In the genomic region with DNA sequence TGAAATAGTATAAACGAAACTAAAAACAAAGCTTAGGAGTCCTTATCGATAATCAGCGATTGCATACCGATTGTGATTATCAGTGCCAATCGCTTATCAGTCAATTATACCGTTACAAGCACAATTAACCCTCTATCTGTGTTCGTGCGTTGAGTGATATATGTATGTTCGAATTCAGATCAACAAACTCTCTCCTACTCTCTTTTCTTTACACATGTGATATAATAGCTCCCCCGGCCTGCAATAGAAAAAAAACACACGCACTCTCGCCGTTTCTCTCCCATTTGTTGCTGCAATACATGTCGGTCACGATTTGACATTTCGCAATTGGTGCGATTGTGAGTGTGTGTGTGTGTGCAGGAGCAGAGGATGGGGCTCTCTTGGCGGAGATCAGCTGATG, we compare ENCODE assay signal across 1 fruit fly cellular context.
TF ChIP-seq lines count a peak whose summit lies in the region.

No protein-coding gene starts in this region.

TF ChIP-seq in whole organism, embryonic, 481 proteins besides CTCF, POLR2A, EP300 and RAD21 (continued from another document):
- TF ChIP-seq Trl (optimal IDR thresholded peaks at IDR 0.05; lab: Kevin White, UChicago) (peak in 1 of 2 experiments; percentile 24), Trl (GFP tag; optimal IDR thresholded peaks at IDR 0.05; lab: Kevin White, UChicago) (no peak), schlank (tag; optimal IDR thresholded peaks at IDR 0.05; lab: Kevin White, UChicago) (no peak), ac (GFP tag; optimal IDR thresholded peaks at IDR 0.05; lab: Kevin White, UChicago) (no peak), grn (GFP tag; optimal IDR thresholded peaks at IDR 0.05; lab: Kevin White, UChicago) (peak; percentile 87), CG10959 (GFP tag; IDR thresholded peaks at IDR 0.05; lab: Robert Waterston, UW) (no peak), CG10462 (GFP tag; optimal IDR thresholded peaks at IDR 0.05; lab: Kevin White, UChicago) (no peak), Vsx1 (GFP tag; optimal IDR thresholded peaks at IDR 0.05; lab: Kevin White, UChicago) (no peak), zen2 (GFP tag; IDR thresholded peaks at IDR 0.05; lab: Robert Waterston, UW; ENCODE audit: partially characterized antibody) (no peak), Opbp (GFP tag; IDR thresholded peaks at IDR 0.05; lab: Robert Waterston, UW; ENCODE audit: partially characterized antibody) (no peak), gro (GFP tag; optimal IDR thresholded peaks at IDR 0.05; lab: Kevin White, UChicago) (no peak), ttk (GFP tag; IDR thresholded peaks at IDR 0.05; lab: Robert Waterston, UW) (no peak), CG4820 (GFP tag; optimal IDR thresholded peaks at IDR 0.05; lab: Kevin White, UChicago) (no peak), esg (GFP tag; conservative IDR thresholded peaks at IDR 0.05; lab: Robert Waterston, UW) (no peak), kah (GFP tag; optimal IDR thresholded peaks at IDR 0.05; lab: Kevin White, UChicago) (no peak), chm (GFP tag; IDR thresholded peaks at IDR 0.05; lab: Robert Waterston, UW) (no peak), CG30020 (tag; optimal IDR thresholded peaks at IDR 0.05; lab: Kevin White, UChicago) (no peak), Bteb2 (GFP tag; optimal IDR thresholded peaks at IDR 0.05; lab: Kevin White, UChicago) (no peak), mirr (GFP tag; optimal IDR thresholded peaks at IDR 0.05; lab: Kevin White, UChicago) (peak; percentile 10), nmo (GFP tag; optimal IDR thresholded peaks at IDR 0.05; lab: Kevin White, UChicago) (no peak), crp (GFP tag; optimal IDR thresholded peaks at IDR 0.05; lab: Kevin White, UChicago) (no peak), Pdp1 (GFP tag; optimal IDR thresholded peaks at IDR 0.05; lab: Kevin White, UChicago) (peak in 1 of 2 experiments; percentile 92), CG9876 (GFP tag; optimal IDR thresholded peaks at IDR 0.05; lab: Kevin White, UChicago) (no peak), pita (GFP tag; optimal IDR thresholded peaks at IDR 0.05; lab: Kevin White, UChicago) (no peak), Bdp1 (GFP tag; optimal IDR thresholded peaks at IDR 0.05; lab: Kevin White, UChicago) (no peak), Deaf1 (tag; optimal IDR thresholded peaks at IDR 0.05; lab: Kevin White, UChicago) (no peak)
